Worm (Caenorhabditis elegans) whole organism, late embryonic: ENCODE data around the gene nhr-59.
"Not testable (repeated sequence)": the region's sequence is repeated elsewhere in the genome, so short reads cannot be mapped to it uniquely, and the experiment has no call there.

ENCODE experiments used
- C38D4.7 ChIP-seq: fragments of 200-800 bp; sonication (Bioruptor generic); optimal IDR thresholded peaks from 2 replicates; lab custom pipeline; 2018; ENCODE audit warnings: mild to moderate bottlenecking, missing genetic modification characterization, moderate library complexity, missing compliant biosample characterization
- K02D7.2 ChIP-seq: sonication (generic microtip); optimal IDR thresholded peaks from 2 replicates; lab custom pipeline; 2017; ENCODE audit warnings: mild to moderate bottlenecking, missing genetic modification characterization, missing compliant biosample characterization
- K09A11.1 ChIP-seq: sonication (generic microtip); optimal IDR thresholded peaks from 2 replicates; lab custom pipeline; 2017; ENCODE audit warnings: antibody characterized with exemption, mild to moderate bottlenecking, missing genetic modification characterization, missing compliant biosample characterization; ENCODE audit not compliant: insufficient read depth
- Y22D7AL.16 ChIP-seq: sonication (generic microtip); optimal IDR thresholded peaks from 2 replicates; lab custom pipeline; 2016; ENCODE audit warnings: missing genetic modification characterization, missing compliant biosample characterization
- ama-1 ChIP-seq: fragments of 150-350 bp; optimal IDR thresholded peaks from 2 replicates; lab custom pipeline; 2014
- ceh-18 ChIP-seq: sonication (generic microtip); optimal IDR thresholded peaks from 2 replicates; lab custom pipeline; 2016; ENCODE audit warnings: missing genetic modification characterization, missing compliant biosample characterization
- ceh-24 ChIP-seq: sonication (generic microtip); optimal IDR thresholded peaks from 2 replicates; lab custom pipeline; 2016; ENCODE audit warnings: mild to moderate bottlenecking, missing genetic modification characterization, missing compliant biosample characterization
- ceh-30 ChIP-seq: fragments of 150-350 bp; optimal IDR thresholded peaks from 2 replicates; lab custom pipeline; 2014; ENCODE audit warnings: missing biosample characterization, missing genetic modification characterization
- ceh-31 ChIP-seq: sonication (generic microtip); optimal IDR thresholded peaks from 2 replicates; lab custom pipeline; 2016; ENCODE audit warnings: missing genetic modification characterization, missing compliant biosample characterization
- ceh-34 ChIP-seq: sonication (generic microtip); optimal IDR thresholded peaks from 2 replicates; lab custom pipeline; 2016; ENCODE audit warnings: mild to moderate bottlenecking, missing genetic modification characterization, missing compliant biosample characterization
- ceh-48 ChIP-seq: sonication (generic microtip); optimal IDR thresholded peaks from 2 replicates; lab custom pipeline; 2016; ENCODE audit warnings: missing genetic modification characterization, inconsistent platforms, missing compliant biosample characterization
- ceh-9 ChIP-seq: sonication (generic microtip); optimal IDR thresholded peaks from 2 replicates; lab custom pipeline; 2016; ENCODE audit warnings: mild to moderate bottlenecking, missing genetic modification characterization, inconsistent platforms, missing compliant biosample characterization
- dmd-4 ChIP-seq: sonication (generic microtip); optimal IDR thresholded peaks from 2 replicates; lab custom pipeline; 2016; ENCODE audit warnings: borderline replicate concordance, missing genetic modification characterization, missing compliant biosample characterization
- dve-1 ChIP-seq: sonication (generic microtip); optimal IDR thresholded peaks from 2 replicates; lab custom pipeline; 2017; ENCODE audit warnings: antibody characterized with exemption, mild to moderate bottlenecking, missing genetic modification characterization, missing compliant biosample characterization
- ets-4 ChIP-seq: sonication (generic microtip); optimal IDR thresholded peaks from 2 replicates; lab custom pipeline; 2016; ENCODE audit warnings: missing genetic modification characterization, missing compliant biosample characterization
- fax-1 ChIP-seq: sonication (generic microtip); optimal IDR thresholded peaks from 2 replicates; lab custom pipeline; 2016; ENCODE audit warnings: missing genotype, missing genetic modification characterization, missing compliant biosample characterization
- fkh-10 ChIP-seq: fragments of 150-350 bp; optimal IDR thresholded peaks from 2 replicates; lab custom pipeline; 2014; ENCODE audit warnings: missing biosample characterization, missing genetic modification reagents, missing genetic modification characterization
- gmeb-2 ChIP-seq: sonication (generic microtip); optimal IDR thresholded peaks from 2 replicates; lab custom pipeline; 2016; ENCODE audit warnings: missing genetic modification characterization, inconsistent platforms, missing compliant biosample characterization
- hlh-13 ChIP-seq: fragments of 200-800 bp; sonication (Bioruptor generic); optimal IDR thresholded peaks from 2 replicates; lab custom pipeline; 2018; ENCODE audit warnings: mild to moderate bottlenecking, missing genetic modification characterization, missing compliant biosample characterization
- hlh-15 ChIP-seq: sonication (generic microtip); optimal IDR thresholded peaks from 2 replicates; lab custom pipeline; 2016; ENCODE audit warnings: missing genetic modification characterization, missing compliant biosample characterization
- hlh-30 ChIP-seq: sonication (generic microtip); optimal IDR thresholded peaks from 2 replicates; lab custom pipeline; 2017; ENCODE audit warnings: antibody characterized with exemption, missing genetic modification characterization, missing compliant biosample characterization; ENCODE audit not compliant: insufficient read depth
- hlh-8 ChIP-seq: sonication (generic microtip); optimal IDR thresholded peaks from 2 replicates; lab custom pipeline; 2016; ENCODE audit warnings: missing genotype, missing genetic modification characterization, missing compliant biosample characterization
- lin-11 ChIP-seq: fragments of 200-800 bp; sonication (Bioruptor generic); optimal IDR thresholded peaks from 2 replicates; lab custom pipeline; 2018; ENCODE audit warnings: mild to moderate bottlenecking, missing genetic modification characterization, missing compliant biosample characterization
- mec-3 ChIP-seq: sonication (generic microtip); optimal IDR thresholded peaks from 2 replicates; lab custom pipeline; 2016; ENCODE audit warnings: borderline replicate concordance, missing genetic modification characterization, missing compliant biosample characterization
- nhr-11 ChIP-seq: fragments of 150-350 bp; optimal IDR thresholded peaks from 2 replicates; lab custom pipeline; 2014; ENCODE audit warnings: missing biosample characterization, missing genetic modification characterization
- nhr-232 ChIP-seq: sonication (generic microtip); optimal IDR thresholded peaks from 2 replicates; lab custom pipeline; 2016; ENCODE audit warnings: missing genetic modification characterization, missing compliant biosample characterization
- pag-3 ChIP-seq: sonication (generic microtip); optimal IDR thresholded peaks from 2 replicates; lab custom pipeline; 2016; ENCODE audit warnings: missing compliant biosample characterization, missing genetic modification characterization, borderline replicate concordance
- pax-1 ChIP-seq: fragments of 150-350 bp; optimal IDR thresholded peaks from 2 replicates; lab custom pipeline; 2014; ENCODE audit warnings: missing biosample characterization, missing genetic modification characterization
- pqm-1 ChIP-seq: sonication (generic microtip); optimal IDR thresholded peaks from 2 replicates; lab custom pipeline; 2016; ENCODE audit warnings: missing genetic modification characterization, missing compliant biosample characterization
- syd-9 ChIP-seq: sonication (generic microtip); optimal IDR thresholded peaks from 2 replicates; lab custom pipeline; 2016; ENCODE audit warnings: mild to moderate bottlenecking, missing genetic modification characterization, moderate library complexity, missing compliant biosample characterization
- ttx-3 ChIP-seq: sonication (generic microtip); optimal IDR thresholded peaks from 2 replicates; lab custom pipeline; 2016; ENCODE audit warnings: missing genetic modification reagents, missing genetic modification characterization, missing compliant biosample characterization
- unc-3 ChIP-seq, 2 experiments: fragments of 200-800 bp in 1 of 2; sonication (Bioruptor generic) in 1 of 2; sonication (generic microtip) in 1 of 2; conservative IDR thresholded peaks in 1 of 2; optimal IDR thresholded peaks in 1 of 2; 2 replicates each; pipeline versions ENCODE4 v1.3.6 to Lab custom; 2016 to 2022; ENCODE audit warnings: missing compliant biosample characterization in 2 of 2, missing genetic modification characterization in 2 of 2, missing genetic modification reagents in 1 of 2
- unc-55 ChIP-seq: sonication (generic microtip); optimal IDR thresholded peaks from 2 replicates; lab custom pipeline; 2017; ENCODE audit warnings: missing biosample characterization, missing genetic modification reagents, missing genetic modification characterization

The nhr-59 gene

DNA sequence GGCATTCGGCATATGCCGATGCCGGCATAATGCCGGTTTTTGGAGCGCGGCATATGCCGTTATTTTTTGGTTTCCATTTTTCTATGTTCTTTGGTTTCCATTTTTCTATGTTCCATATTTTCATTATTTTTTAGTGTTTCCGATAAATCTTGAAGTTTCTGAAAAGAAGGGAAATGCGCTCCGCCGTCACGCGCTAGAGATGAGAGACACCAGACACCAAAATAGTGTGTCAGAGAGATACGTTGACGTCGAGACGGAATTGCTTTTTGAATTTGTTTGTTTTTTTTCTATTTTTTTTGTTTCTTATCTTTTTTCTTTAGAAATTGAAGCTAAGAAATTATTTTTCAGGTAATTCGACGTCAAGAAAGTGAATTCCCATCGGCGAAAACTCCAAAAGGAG lies 22.9 kb downstream of the nhr-59 start, which contains the start of gene F41B5.1:
TSS of gene F41B5.1 (plus strand) at position 343 of the 400 bp plus-strand sequence.
- not testable (repeated sequence) for TF ChIP-seq ceh-48, ttx-3, hlh-15 (tag; lab: Kevin White, UChicago)

DNA sequence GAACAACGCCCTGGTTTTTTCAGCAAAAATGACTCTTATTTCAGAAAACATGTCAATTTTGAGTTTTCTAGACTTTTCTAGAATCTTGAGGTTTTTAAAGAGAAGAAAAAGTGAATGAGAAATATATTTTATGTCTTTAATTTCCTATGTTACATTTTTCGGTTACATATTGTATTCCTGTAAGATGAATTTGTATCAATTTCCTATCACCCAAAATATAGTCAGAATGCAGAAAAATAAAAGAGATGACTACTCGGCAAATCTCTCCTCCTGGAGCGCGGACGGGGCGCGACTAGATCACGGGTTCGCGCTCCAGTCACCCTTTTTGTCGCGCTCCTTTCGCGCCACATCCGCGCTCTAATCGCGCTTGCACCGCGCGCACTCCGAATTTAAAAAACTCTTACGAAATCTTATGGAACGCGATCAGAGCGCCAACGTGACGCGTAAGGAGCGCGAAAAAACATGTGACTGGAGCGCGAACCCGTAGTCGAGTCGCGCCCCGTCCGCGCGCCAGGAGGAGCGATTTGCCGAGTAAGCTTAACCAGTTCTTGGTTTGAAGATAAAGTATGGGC lies 23.4 kb downstream of the nhr-59 start, which contains the start of gene str-253:
TSS of gene str-253 (minus strand) at position 51 of the 572 bp plus-strand sequence.
- TF ChIP-seq C38D4.7 (GFP tag; lab: Kevin White, UChicago), result no peak
- TF ChIP-seq K09A11.1 (tag; lab: Kevin White, UChicago), result no peak
- TF ChIP-seq ceh-24 (tag; lab: Kevin White, UChicago), result no peak

DNA sequence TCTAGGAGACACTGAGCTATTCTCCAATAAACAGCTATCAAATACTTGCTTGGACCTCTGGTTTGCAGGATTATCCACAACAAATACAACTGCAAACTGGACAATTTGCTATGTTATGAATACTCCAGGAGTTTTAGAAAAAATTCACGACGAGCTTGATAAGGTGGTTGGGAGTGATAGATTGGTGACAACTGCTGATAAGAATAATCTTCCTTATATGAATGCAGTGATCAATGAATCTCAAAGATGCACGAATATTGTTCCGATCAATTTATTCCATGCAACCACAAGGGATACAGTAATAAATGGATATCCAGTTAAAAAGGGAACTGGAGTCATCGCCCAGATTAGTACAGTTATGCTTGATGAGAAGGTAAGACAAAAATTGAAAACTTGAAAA lies 26.3 kb downstream of the nhr-59 start:
- no peak for TF ChIP-seq ceh-9 (tag; lab: Kevin White, UChicago)
- TF ChIP-seq Y22D7AL.16 (tag; lab: Kevin White, UChicago), result no peak
- TF ChIP-seq lin-11 (tag; lab: Kevin White, UChicago), result no peak
- TF ChIP-seq gmeb-2, result no peak
- no peak for TF ChIP-seq unc-3 (GFP tag; conservative IDR thresholded peaks at IDR 0.05; lab: Robert Waterston, UW)
- TF ChIP-seq unc-3 (tag; optimal IDR thresholded peaks at IDR 0.05; lab: Kevin White, UChicago), result no peak
- TF ChIP-seq mec-3 (tag; lab: Kevin White, UChicago), result no peak
- no peak for TF ChIP-seq fax-1

DNA sequence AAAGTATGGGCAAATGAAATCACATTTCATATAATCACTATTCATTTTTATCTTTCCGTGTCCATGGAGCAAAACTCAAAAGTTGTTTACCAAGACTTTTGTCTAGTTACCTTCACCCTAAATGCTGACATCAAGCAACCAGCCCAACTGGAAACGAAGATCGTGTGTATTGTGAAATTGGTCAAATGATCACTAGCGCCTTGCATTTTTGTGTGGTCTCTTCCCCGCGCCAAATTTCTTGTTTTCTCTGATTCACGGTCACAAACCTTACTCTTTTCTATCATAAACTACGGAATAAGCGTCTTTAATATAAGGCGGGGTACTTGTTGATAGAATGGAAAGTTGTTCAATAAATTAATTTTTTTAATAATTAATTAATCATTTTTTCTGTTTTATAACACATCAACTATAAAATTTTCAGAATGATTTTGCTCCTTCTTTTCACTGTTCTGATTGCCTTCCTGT lies 27.9 kb downstream of the nhr-59 start, which contains the start of gene cyp-33C7:
TSS of gene cyp-33C7 (plus strand) at position 415 of the 465 bp plus-strand sequence.
- no peak for TF ChIP-seq pqm-1 (tag; lab: Kevin White, UChicago)
- no peak for TF ChIP-seq C38D4.7 (GFP tag; lab: Kevin White, UChicago)
- no peak for TF ChIP-seq ceh-18 (tag; lab: Kevin White, UChicago)
- TF ChIP-seq ceh-30 (tag; lab: Kevin White, UChicago), result no peak
- no peak for TF ChIP-seq unc-3 (GFP tag; conservative IDR thresholded peaks at IDR 0.05; lab: Robert Waterston, UW)
- no peak for TF ChIP-seq unc-3 (tag; optimal IDR thresholded peaks at IDR 0.05; lab: Kevin White, UChicago)
- no peak for TF ChIP-seq nhr-232 (tag; lab: Kevin White, UChicago)
- no peak for TF ChIP-seq pax-1 (tag; lab: Kevin White, UChicago)
- TF ChIP-seq ama-1 (lab: Kevin White, UChicago), result no peak
- TF ChIP-seq ttx-3 (tag; lab: Kevin White, UChicago), result no peak
- no peak for TF ChIP-seq dmd-4 (tag; lab: Kevin White, UChicago)
- no peak for TF ChIP-seq pag-3 (tag; lab: Kevin White, UChicago)
- TF ChIP-seq ceh-31 (tag; lab: Kevin White, UChicago), result no peak
- no peak for TF ChIP-seq lin-11 (tag; lab: Kevin White, UChicago)
- no peak for TF ChIP-seq syd-9 (tag; lab: Kevin White, UChicago)
- TF ChIP-seq ceh-34 (tag; lab: Kevin White, UChicago), result no peak

ce11 chrV:2249310-2249709 lies 28.8 kb downstream of the nhr-59 start, which contains the start of gene cyp-33C6:
cyp-33C6 (minus strand) TSS chrV:2249410.
- no peak for TF ChIP-seq hlh-8 (tag; lab: Kevin White, UChicago)
- no peak for TF ChIP-seq dve-1 (tag; lab: Kevin White, UChicago)
- TF ChIP-seq gmeb-2, result no peak
- TF ChIP-seq K02D7.2 (tag; lab: Kevin White, UChicago), result no peak
- TF ChIP-seq ceh-31 (tag; lab: Kevin White, UChicago), result no peak
- TF ChIP-seq fkh-10 (GFP tag; lab: Kevin White, UChicago), result no peak
- no peak for TF ChIP-seq lin-11 (tag; lab: Kevin White, UChicago)
- TF ChIP-seq ama-1 (lab: Kevin White, UChicago), result no peak
- no peak for TF ChIP-seq nhr-11 (tag; lab: Kevin White, UChicago)
- no peak for TF ChIP-seq pax-1 (tag; lab: Kevin White, UChicago)
- TF ChIP-seq unc-55 (GFP tag; lab: Kevin White, UChicago), result no peak
- no peak for TF ChIP-seq hlh-30
- TF ChIP-seq ets-4, result no peak
- no peak for TF ChIP-seq mec-3 (tag; lab: Kevin White, UChicago)
- TF ChIP-seq hlh-13 (GFP tag; lab: Kevin White, UChicago), result no peak
- no peak for TF ChIP-seq hlh-15 (tag; lab: Kevin White, UChicago)
